Fruit fly (Drosophila melanogaster): Measurements from ENCODE around the gene CG6729.

Gene CG6729

dm6 chr2L:10769708-10770107, 26.0 kb upstream of the CG6729 start, which contains the start of gene CG6724 (continued):
- TF ChIP-seq crc (GFP tag; optimal IDR thresholded peaks at IDR 0.05) (no peak), CG5953 (GFP tag; IDR thresholded peaks at IDR 0.05) (no peak), CG9797 (GFP tag; optimal IDR thresholded peaks at IDR 0.05) (peak; percentile 65), ac (GFP tag; optimal IDR thresholded peaks at IDR 0.05) (no peak), Dll (GFP tag; IDR thresholded peaks at IDR 0.05; ENCODE audit: partially characterized antibody) (peak; percentile 69; the same call in 3 of the 4 replicates), odd (GFP tag; optimal IDR thresholded peaks at IDR 0.05) (no peak), schlank (tag; optimal IDR thresholded peaks at IDR 0.05) (no peak), tio (GFP tag; optimal IDR thresholded peaks at IDR 0.05) (no peak), ATbp (GFP tag; optimal IDR thresholded peaks at IDR 0.05) (no peak), scrt (GFP tag; optimal IDR thresholded peaks at IDR 0.05) (peak; percentile 56), Doc3 (GFP tag; IDR thresholded peaks at IDR 0.05; ENCODE audit: partially characterized antibody) (peak; percentile 28; the same call in 1 of the 3 replicates), pzg (GFP tag; optimal IDR thresholded peaks at IDR 0.05) (peak; percentile 77), CG4617 (GFP tag; optimal IDR thresholded peaks at IDR 0.05; ENCODE audit: borderline replicate concordance) (peak; percentile 69), CG15269 (tag; optimal IDR thresholded peaks at IDR 0.05) (no peak), E2f1 (GFP tag; IDR thresholded peaks at IDR 0.05) (no peak), CG17802 (tag; optimal IDR thresholded peaks at IDR 0.05) (no peak), Hr3 (GFP tag; optimal IDR thresholded peaks at IDR 0.05) (no peak), Adf1 (GFP tag; IDR thresholded peaks at IDR 0.05) (no peak), CG12659 (GFP tag; optimal IDR thresholded peaks at IDR 0.05) (peak; percentile 11), CoRest (tag; optimal IDR thresholded peaks at IDR 0.05) (peak; percentile 4), CG10543 (GFP tag; optimal IDR thresholded peaks at IDR 0.05) (no peak), grn (GFP tag; optimal IDR thresholded peaks at IDR 0.05) (peak; percentile 26), CG11696 (GFP tag; IDR thresholded peaks at IDR 0.05) (no peak), Aef1 (GFP tag; IDR thresholded peaks at IDR 0.05) (no peak), bbx (GFP tag; IDR thresholded peaks at IDR 0.05; ENCODE audit: partially characterized antibody) (peak; percentile 88), Sry-β (GFP tag; optimal IDR thresholded peaks at IDR 0.05) (no peak), sim (GFP tag; IDR thresholded peaks at IDR 0.05) (no peak), Ets97D (GFP tag; optimal IDR thresholded peaks at IDR 0.05) (peak; percentile 55), CG18476 (GFP tag; optimal IDR thresholded peaks at IDR 0.05) (no peak), amos (GFP tag; IDR thresholded peaks at IDR 0.05; ENCODE audit: partially characterized antibody) (peak; percentile 71), Myb (GFP tag; optimal IDR thresholded peaks at IDR 0.05) (peak; percentile 98), CG16813 (GFP tag; IDR thresholded peaks at IDR 0.05; ENCODE audit: partially characterized antibody) (peak; percentile 63), ind (GFP tag; optimal IDR thresholded peaks at IDR 0.05) (no peak), nerfin-2 (GFP tag; IDR thresholded peaks at IDR 0.05; ENCODE audit: partially characterized antibody) (peak; percentile 73; the same call in 1 of the 2 replicates), CG15601 (tag; optimal IDR thresholded peaks at IDR 0.05) (no peak), cg (GFP tag; optimal IDR thresholded peaks at IDR 0.05) (no peak), CG14667 (GFP tag; IDR thresholded peaks at IDR 0.05) (no peak), Bgb (GFP tag; IDR thresholded peaks at IDR 0.05; ENCODE audit: partially characterized antibody) (peak; percentile 81), CG2712 (tag; optimal IDR thresholded peaks at IDR 0.05) (no peak), Sin3A (optimal IDR thresholded peaks at IDR 0.05) (peak; percentile 46), CG13287 (GFP tag; IDR thresholded peaks at IDR 0.05; ENCODE audit: partially characterized antibody) (peak; percentile 80), gem (tag; optimal IDR thresholded peaks at IDR 0.05) (no peak), CG34224 (GFP tag; IDR thresholded peaks at IDR 0.05; ENCODE audit: partially characterized antibody) (peak; percentile 40; the same call in 1 of the 3 replicates), zen2 (GFP tag; IDR thresholded peaks at IDR 0.05; ENCODE audit: partially characterized antibody) (0 out of 3 replicates have a peak, but pooled peaks have one; percentile 46), CG13123 (GFP tag; optimal IDR thresholded peaks at IDR 0.05) (no peak), Mrtf (GFP tag; IDR thresholded peaks at IDR 0.05) (no peak), CG17829 (tag; optimal IDR thresholded peaks at IDR 0.05) (peak; percentile 25), disco-r (GFP tag; optimal IDR thresholded peaks at IDR 0.05) (no peak), ftz-f1 (GFP tag; optimal IDR thresholded peaks at IDR 0.05) (no peak), CG17568 (GFP tag; optimal IDR thresholded peaks at IDR 0.05) (no peak)

Data from whole organism, embryonic.